Fruit fly (Drosophila melanogaster) whole organism: ENCODE measurements around the gene CG8159.

Source experiments
- pan ChIP-seq: fragments of >200 bp; optimal IDR thresholded peaks from 2 replicates; lab custom pipeline; 2017
- psq ChIP-seq: fragments of >200 bp; optimal IDR thresholded peaks from 2 replicates; lab custom pipeline; 2017

dm6 chr3R:8697772-8698259 lies 28.8 kb upstream of the CG8159 start, which contains the start of gene hb:
- TF ChIP-seq pan (no peak), psq (lab: Kevin White, UChicago) (no peak)
